Fruit fly (Drosophila melanogaster) whole organism, wandering third instar larva: ENCODE measurements around the gene CG32811.

Experiments used
- Abd-B ChIP-seq: fragments of >200 bp; optimal IDR thresholded peaks from 2 replicates; lab custom pipeline; 2017; ENCODE audit warnings: missing biosample characterization, missing genetic modification characterization
- Mio ChIP-seq: sonication (Bioruptor generic); optimal IDR thresholded peaks from 2 replicates; lab custom pipeline; 2016; ENCODE audit warnings: missing biosample characterization, missing genetic modification characterization
- Myc ChIP-seq: fragments of >200 bp; optimal IDR thresholded peaks from 2 replicates; lab custom pipeline; 2017
- br ChIP-seq: fragments of 200-800 bp; sonication (Bioruptor generic); optimal IDR thresholded peaks from 2 replicates; lab custom pipeline; 2016; ENCODE audit warnings: missing biosample characterization, missing genetic modification characterization
- dl ChIP-seq, 2 experiments: fragments of 175-275, 200-275 bp in 1 of 2; fragments of 200-275 bp in 1 of 2; sonication (Bioruptor generic); optimal IDR thresholded peaks; lab custom pipeline; 2018; ENCODE audit warnings: mild to moderate bottlenecking in 2 of 2, missing biosample characterization in 2 of 2, missing genetic modification characterization in 2 of 2, moderate library complexity in 2 of 2; ENCODE audit not compliant: partially characterized antibody in 2 of 2, insufficient read depth in 1 of 2
- ey ChIP-seq: fragments of 200-800 bp; sonication (Bioruptor generic); optimal IDR thresholded peaks from 2 replicates; lab custom pipeline; 2016; ENCODE audit warnings: missing biosample characterization, missing genetic modification characterization
- h ChIP-seq: fragments of 200-800 bp; sonication (Bioruptor generic); optimal IDR thresholded peaks from 3 replicates; lab custom pipeline; 2016; ENCODE audit warnings: missing biosample characterization, mild to moderate bottlenecking, missing genetic modification characterization
- pan ChIP-seq: fragments of >200 bp; optimal IDR thresholded peaks from 2 replicates; lab custom pipeline; 2017

DNA sequence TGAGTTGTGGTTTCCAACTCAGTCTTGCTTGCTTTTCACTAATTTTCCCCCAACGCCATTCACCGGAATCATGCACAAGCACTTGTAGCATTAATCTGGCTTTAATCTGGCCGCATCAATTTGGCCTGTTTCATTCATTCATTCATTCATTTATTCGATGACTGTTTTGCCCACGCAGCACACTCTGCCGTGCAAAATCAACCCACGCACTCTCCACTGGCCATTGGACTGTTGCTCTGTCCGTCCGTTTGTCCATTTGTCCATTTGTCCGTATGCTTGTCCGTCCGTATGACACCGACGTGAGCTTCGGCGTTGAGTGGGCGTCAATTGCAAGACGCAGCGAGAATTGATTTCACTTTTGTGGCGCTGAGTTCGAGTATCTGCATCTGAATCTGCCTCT, 48.1 kb downstream of the CG32811 start:
- TF ChIP-seq dl (GFP tag; optimal IDR thresholded peaks at IDR 0.05; lab: Kevin White, UChicago; ENCODE audit: insufficient read depth in 1 of 2, partially characterized antibody in 2 of 2) (no peak), pan (lab: Kevin White, UChicago) (no peak), ey (no peak), br (no peak), Abd-B (GFP tag; lab: Kevin White, UChicago) (no peak), Myc (lab: Kevin White, UChicago) (no peak), h (GFP tag; lab: Kevin White, UChicago) (no peak), Mio (no peak)
